Fruit fly (Drosophila melanogaster) whole organism, embryonic: Measurements from ENCODE around the gene mRpL28.

ENCODE experiments used
- Asciz ChIP-seq: fragments of 200-800 bp; sonication (Bioruptor generic); optimal IDR thresholded peaks from 2 replicates; lab custom pipeline; 2017; ENCODE audit warnings: missing biosample characterization, mild to moderate bottlenecking, missing genetic modification characterization, missing genetic modification reagents
- Bgb ChIP-seq: fragments of 200-800 bp; sonication (Bioruptor generic); IDR thresholded peaks from 2 replicates; pipeline ENCODE4 v1.3.6; 2022; ENCODE audit warnings: missing biosample characterization, missing genetic modification characterization; ENCODE audit not compliant: partially characterized antibody
- CG10267 ChIP-seq: fragments of 200-800 bp; sonication (Bioruptor generic); optimal IDR thresholded peaks from 2 replicates; lab custom pipeline; 2018; ENCODE audit warnings: missing biosample characterization, mild to moderate bottlenecking, missing genetic modification characterization, moderate library complexity
- CG10366 ChIP-seq: fragments of 200-800 bp; sonication (Bioruptor generic); IDR thresholded peaks from 2 replicates; pipeline ENCODE4 v1.3.6; 2022; ENCODE audit warnings: missing biosample characterization, missing genetic modification characterization
- CG10462 ChIP-seq: fragments of 200-800 bp; sonication (Bioruptor generic); optimal IDR thresholded peaks from 2 replicates; lab custom pipeline; 2016; ENCODE audit warnings: missing biosample characterization, missing genetic modification characterization
- CG12104 ChIP-seq: fragments of 200-800 bp; sonication (Bioruptor generic); optimal IDR thresholded peaks from 3 replicates; lab custom pipeline; 2016; ENCODE audit warnings: missing biosample characterization, missing genetic modification characterization
- CG12236 ChIP-seq: fragments of 200-800 bp; sonication (Bioruptor generic); optimal IDR thresholded peaks from 2 replicates; lab custom pipeline; 2016; ENCODE audit warnings: missing biosample characterization, missing genetic modification characterization
- CG12744 ChIP-seq: fragments of 200-800 bp; sonication (Bioruptor generic); optimal IDR thresholded peaks from 2 replicates; lab custom pipeline; 2016; ENCODE audit warnings: missing biosample characterization, missing genetic modification characterization
- CG15073 ChIP-seq: fragments of 200-800 bp; sonication (Bioruptor generic); optimal IDR thresholded peaks from 2 replicates; lab custom pipeline; 2016; ENCODE audit warnings: missing biosample characterization, missing genetic modification characterization
- CG15479 ChIP-seq: fragments of 200-800 bp; sonication (Bioruptor generic); optimal IDR thresholded peaks from 3 replicates; lab custom pipeline; 2019; ENCODE audit warnings: missing biosample characterization, mild to moderate bottlenecking, missing genetic modification characterization, moderate library complexity
- CG15601 ChIP-seq: fragments of 200-800 bp; sonication (Bioruptor generic); optimal IDR thresholded peaks from 3 replicates; lab custom pipeline; 2019; ENCODE audit warnings: missing biosample characterization, mild to moderate bottlenecking, missing genetic modification characterization, moderate library complexity
- CG18764 ChIP-seq: fragments of 200-800 bp; sonication (Bioruptor generic); optimal IDR thresholded peaks from 3 replicates; lab custom pipeline; 2016; ENCODE audit warnings: missing biosample characterization, missing genetic modification characterization
- CG2678 ChIP-seq: fragments of 200-800 bp; sonication (Bioruptor generic); optimal IDR thresholded peaks from 3 replicates; lab custom pipeline; 2019; ENCODE audit warnings: missing biosample characterization, mild to moderate bottlenecking, missing genetic modification characterization, moderate library complexity
- CG31441 ChIP-seq: fragments of 200-800 bp; sonication (Bioruptor generic); IDR thresholded peaks from 2 replicates; pipeline ENCODE4 v1.3.6; 2022; ENCODE audit warnings: missing biosample characterization, missing genetic modification characterization
- CG32767 ChIP-seq: fragments of 200-800 bp; sonication (Bioruptor generic); IDR thresholded peaks from 2 replicates; pipeline ENCODE4 v1.3.6; 2022; ENCODE audit warnings: missing biosample characterization, missing genetic modification characterization
- CG33213 ChIP-seq: fragments of 200-800 bp; sonication (Bioruptor generic); optimal IDR thresholded peaks from 3 replicates; lab custom pipeline; 2016; ENCODE audit warnings: missing biosample characterization, missing genetic modification characterization
- CG34376 ChIP-seq: fragments of 200-800 bp; sonication (Bioruptor generic); optimal IDR thresholded peaks from 2 replicates; lab custom pipeline; 2018; ENCODE audit warnings: missing biosample characterization, mild to moderate bottlenecking, missing genetic modification characterization
- CG34422 ChIP-seq: fragments of 200-800 bp; sonication (Bioruptor generic); IDR thresholded peaks from 3 replicates; pipeline ENCODE4 v1.3.6; 2022; ENCODE audit warnings: missing biosample characterization, missing genetic modification characterization
- CG3838 ChIP-seq: fragments of 200-800 bp; sonication (Bioruptor generic); optimal IDR thresholded peaks from 3 replicates; lab custom pipeline; 2016; ENCODE audit warnings: missing biosample characterization, missing genetic modification characterization
- CG4282 ChIP-seq: fragments of 200-800 bp; sonication (Bioruptor generic); optimal IDR thresholded peaks from 2 replicates; lab custom pipeline; 2016; ENCODE audit warnings: missing biosample characterization, missing genetic modification characterization
- CG4328 ChIP-seq: fragments of 200-800 bp; sonication (Bioruptor generic); optimal IDR thresholded peaks from 3 replicates; lab custom pipeline; 2017; ENCODE audit warnings: missing biosample characterization, missing genetic modification reagents, missing genetic modification characterization
- CG5953 ChIP-seq: fragments of 200-800 bp; sonication (Bioruptor generic); IDR thresholded peaks from 2 replicates; pipeline ENCODE4 v1.3.6; 2022; ENCODE audit warnings: missing biosample characterization, missing genetic modification characterization
- CG6683 ChIP-seq: fragments of 200-800 bp; sonication (Bioruptor generic); optimal IDR thresholded peaks from 2 replicates; lab custom pipeline; 2017; ENCODE audit warnings: missing biosample characterization, mild to moderate bottlenecking, missing genetic modification characterization, missing genetic modification reagents
- CG7556 ChIP-seq: fragments of 200-800 bp; sonication (Bioruptor generic); optimal IDR thresholded peaks from 2 replicates; lab custom pipeline; 2017; ENCODE audit warnings: missing biosample characterization, mild to moderate bottlenecking, missing genetic modification characterization
- CG7963 ChIP-seq: fragments of 200-800 bp; sonication (Bioruptor generic); IDR thresholded peaks from 3 replicates; pipeline ENCODE4 v1.3.6; 2022; ENCODE audit warnings: missing biosample characterization, missing genetic modification characterization; ENCODE audit not compliant: partially characterized antibody
- Dad ChIP-seq: fragments of 200-800 bp; sonication (Bioruptor generic); optimal IDR thresholded peaks from 3 replicates; lab custom pipeline; 2016; ENCODE audit warnings: missing biosample characterization, missing genetic modification characterization
- Dip2 ChIP-seq: fragments of 200-800 bp; sonication (Bioruptor generic); IDR thresholded peaks from 2 replicates; pipeline ENCODE4 v1.3.6; 2022; ENCODE audit warnings: missing biosample characterization, missing genetic modification characterization
- Drgx ChIP-seq: fragments of 200-800 bp; sonication (Bioruptor generic); IDR thresholded peaks from 2 replicates; pipeline ENCODE4 v1.3.6; 2022; ENCODE audit warnings: missing biosample characterization, missing genetic modification characterization
- Ets65A ChIP-seq: fragments of 200-800 bp; sonication (Bioruptor generic); peaks from one replicate; lab custom pipeline; 2016; ENCODE audit warnings: missing biosample characterization, missing genetic modification characterization
- Ets97D ChIP-seq: fragments of 200-800 bp; sonication (Bioruptor generic); optimal IDR thresholded peaks from 3 replicates; lab custom pipeline; 2016; ENCODE audit warnings: missing biosample characterization, missing genetic modification characterization
- H15 ChIP-seq: fragments of 200-800 bp; sonication (Bioruptor generic); IDR thresholded peaks from 3 replicates; pipeline ENCODE4 v1.3.6; 2022; ENCODE audit warnings: missing biosample characterization, missing genetic modification characterization
- HmgD ChIP-seq: fragments of 200-800 bp; sonication (Bioruptor generic); optimal IDR thresholded peaks from 3 replicates; lab custom pipeline; 2016; ENCODE audit warnings: missing biosample characterization, missing genetic modification characterization
- HmgZ ChIP-seq: fragments of 200-800 bp; sonication (Bioruptor generic); optimal IDR thresholded peaks from 2 replicates; lab custom pipeline; 2018; ENCODE audit warnings: missing biosample characterization, mild to moderate bottlenecking, missing genetic modification characterization
- Hmr ChIP-seq: fragments of 200-800 bp; sonication (Bioruptor generic); optimal IDR thresholded peaks from 3 replicates; lab custom pipeline; 2017; ENCODE audit warnings: mild to moderate bottlenecking, missing biosample characterization, missing genetic modification reagents, missing genetic modification characterization
- Hr3 ChIP-seq: fragments of 200-800 bp; sonication (Bioruptor generic); optimal IDR thresholded peaks from 3 replicates; lab custom pipeline; 2016; ENCODE audit warnings: missing biosample characterization, missing genetic modification characterization
- Rfx ChIP-seq: fragments of 200-800 bp; sonication (Bioruptor generic); IDR thresholded peaks from 2 replicates; pipeline ENCODE4 v1.3.6; 2022; ENCODE audit warnings: missing biosample characterization, missing genetic modification characterization
- ato ChIP-seq: fragments of 200-800 bp; sonication (Bioruptor generic); IDR thresholded peaks from 2 replicates; pipeline ENCODE4 v1.3.6; 2022; ENCODE audit warnings: missing biosample characterization, missing genetic modification characterization; ENCODE audit not compliant: partially characterized antibody
- chinmo ChIP-seq: fragments of 200-800 bp; sonication (Bioruptor generic); IDR thresholded peaks from 4 replicates; pipeline ENCODE4 v1.3.6; 2022; ENCODE audit warnings: missing biosample characterization, missing genetic modification characterization; ENCODE audit not compliant: partially characterized antibody
- ci ChIP-seq: fragments of 200-800 bp; sonication (Bioruptor generic); IDR thresholded peaks from 3 replicates; pipeline ENCODE4 v1.3.6; 2022; ENCODE audit warnings: missing biosample characterization, missing genetic modification characterization
- dan ChIP-seq: fragments of 200-800 bp; sonication (Bioruptor generic); IDR thresholded peaks from 2 replicates; pipeline ENCODE4 v1.3.6; 2022; ENCODE audit warnings: missing biosample characterization, missing genetic modification characterization
- dimm ChIP-seq: fragments of 200-800 bp; sonication (Bioruptor generic); IDR thresholded peaks from 2 replicates; pipeline ENCODE4 v1.3.6; 2022; ENCODE audit warnings: missing biosample characterization, missing genetic modification characterization
- eve ChIP-seq, 2 experiments: fragments of >200 bp; optimal IDR thresholded peaks; 2 replicates each; lab custom pipeline; 2017; ENCODE audit warnings: missing biosample characterization in 2 of 2, missing genetic modification characterization in 2 of 2
- kay ChIP-seq: fragments of 200-800 bp; sonication (Bioruptor generic); optimal IDR thresholded peaks from 2 replicates; lab custom pipeline; 2016; ENCODE audit warnings: missing biosample characterization, missing genetic modification characterization
- ken ChIP-seq: fragments of 200-800 bp; sonication (Bioruptor generic); IDR thresholded peaks from 3 replicates; pipeline ENCODE4 v1.3.6; 2022; ENCODE audit warnings: missing biosample characterization, missing genetic modification characterization
- lab ChIP-seq: fragments of 200-800 bp; sonication (Bioruptor generic); optimal IDR thresholded peaks from 3 replicates; lab custom pipeline; 2017; ENCODE audit warnings: missing biosample characterization, missing genetic modification characterization, mild to moderate bottlenecking, moderate library complexity, missing genetic modification reagents
- nerfin-1 ChIP-seq: fragments of 200-800 bp; sonication (Bioruptor generic); optimal IDR thresholded peaks from 3 replicates; lab custom pipeline; 2019; ENCODE audit warnings: missing biosample characterization, mild to moderate bottlenecking, missing genetic modification characterization, moderate library complexity
- phol ChIP-seq: fragments of 200-800 bp; sonication (Bioruptor generic); optimal IDR thresholded peaks from 3 replicates; lab custom pipeline; 2018; ENCODE audit warnings: missing biosample characterization, mild to moderate bottlenecking, missing genetic modification characterization, moderate library complexity
- tgo ChIP-seq: fragments of 200-800 bp; sonication (Bioruptor generic); IDR thresholded peaks from 3 replicates; pipeline ENCODE4 v1.3.6; 2022; ENCODE audit warnings: missing biosample characterization, missing genetic modification characterization
- twi ChIP-seq: fragments of 200-800 bp; optimal IDR thresholded peaks from 2 replicates; lab custom pipeline; 2019; ENCODE audit warnings: missing biosample characterization, mild to moderate bottlenecking, missing genetic modification characterization, moderate library complexity
- zen2 ChIP-seq: fragments of 200-800 bp; sonication (Bioruptor generic); IDR thresholded peaks from 3 replicates; pipeline ENCODE4 v1.3.6; 2022; ENCODE audit warnings: missing biosample characterization, missing genetic modification characterization; ENCODE audit not compliant: partially characterized antibody

Gene mRpL28

dm6 chr2L:5000287-5000871 is 26.6 kb downstream of the mRpL28 start (continued):
- 0 out of 3 replicates have a peak, but pooled peaks have one; percentile 45 for TF ChIP-seq H15
- peak; percentile 67 for TF ChIP-seq CG4328 (GFP tag; lab: Kevin White, UChicago)
- peak; percentile 93 for TF ChIP-seq Ets65A
- TF ChIP-seq Dad (GFP tag; lab: Kevin White, UChicago), result peak; percentile 53
- TF ChIP-seq ken (GFP tag; lab: Robert Waterston, UW), result peak; percentile 51; the same call in 2 of the 3 replicates
- peak; percentile 16 for TF ChIP-seq Ets97D (GFP tag; lab: Kevin White, UChicago)
- TF ChIP-seq CG10366 (GFP tag; lab: Robert Waterston, UW), result peak; percentile 75
- TF ChIP-seq Bgb (GFP tag; lab: Robert Waterston, UW), result no peak
- TF ChIP-seq CG7963, result no peak
- TF ChIP-seq zen2 (GFP tag; lab: Robert Waterston, UW), result no peak
- peak; percentile 87 for TF ChIP-seq Hmr (GFP tag; lab: Kevin White, UChicago)
- TF ChIP-seq CG34376, result peak; percentile 75
- peak; percentile 63 for TF ChIP-seq CG12236 (GFP tag; lab: Kevin White, UChicago)
- peak; percentile 56 for TF ChIP-seq kay (GFP tag; lab: Kevin White, UChicago)
- peak; percentile 69 for TF ChIP-seq HmgD
- TF ChIP-seq CG12744 (GFP tag; lab: Kevin White, UChicago), result peak; percentile 75
- peak; percentile 81 for TF ChIP-seq Rfx (GFP tag; lab: Robert Waterston, UW)
- TF ChIP-seq dan, result no peak
- peak; percentile 53; the same call in 1 of the 2 replicates for TF ChIP-seq CG5953 (GFP tag; lab: Robert Waterston, UW)
- TF ChIP-seq twi (tag; lab: Kevin White, UChicago), result peak; percentile 89
- peak; percentile 75 for TF ChIP-seq Drgx (GFP tag; lab: Robert Waterston, UW)
- peak; percentile 51 for TF ChIP-seq CG15479 (GFP tag; lab: Kevin White, UChicago)
- TF ChIP-seq CG32767, result peak; percentile 82
- TF ChIP-seq CG12104, result peak; percentile 73
- peak; percentile 38 for TF ChIP-seq CG3838 (GFP tag; lab: Kevin White, UChicago)
- peak; percentile 83 for TF ChIP-seq CG10267 (tag; lab: Kevin White, UChicago)
- peak; percentile 67 for TF ChIP-seq dimm
- TF ChIP-seq CG33213 (GFP tag; lab: Kevin White, UChicago), result peak; percentile 65
- TF ChIP-seq Asciz (GFP tag; lab: Kevin White, UChicago), result peak; percentile 59
- TF ChIP-seq HmgZ, result peak; percentile 80
- peak; percentile 87 for TF ChIP-seq CG31441 (GFP tag; lab: Robert Waterston, UW)
- peak; percentile 68 for TF ChIP-seq Hr3 (GFP tag; lab: Kevin White, UChicago)
- peak; percentile 75 for TF ChIP-seq nerfin-1 (tag; lab: Kevin White, UChicago)
- peak; percentile 84 for TF ChIP-seq phol (tag; lab: Kevin White, UChicago)
- TF ChIP-seq eve (GFP tag; optimal IDR thresholded peaks at IDR 0.05; lab: Kevin White, UChicago), result peak in 1 of 2 experiments; percentile 85
- peak; percentile 79 for TF ChIP-seq CG15601
- no peak for TF ChIP-seq ato (GFP tag; lab: Robert Waterston, UW)
- peak; percentile 72; the same call in 1 of the 4 replicates for TF ChIP-seq chinmo (GFP tag; lab: Robert Waterston, UW)
- peak; percentile 75; the same call in 2 of the 3 replicates for TF ChIP-seq CG34422 (GFP tag; lab: Robert Waterston, UW)
- no peak for TF ChIP-seq CG15073 (GFP tag; lab: Kevin White, UChicago)
- TF ChIP-seq CG6683, result peak; percentile 62
- peak; percentile 34 for TF ChIP-seq CG18764 (GFP tag; lab: Kevin White, UChicago)
- peak; percentile 84 for TF ChIP-seq ci (GFP tag; lab: Robert Waterston, UW)
- no peak for TF ChIP-seq Dip2 (GFP tag; lab: Robert Waterston, UW)
- peak; percentile 69 for TF ChIP-seq CG10462 (GFP tag; lab: Kevin White, UChicago)
- peak; percentile 92 for TF ChIP-seq CG7556 (GFP tag; lab: Kevin White, UChicago)
- TF ChIP-seq tgo, result peak; percentile 75
- no peak for TF ChIP-seq CG4282 (GFP tag; lab: Kevin White, UChicago)
- peak; percentile 90 for TF ChIP-seq CG2678 (tag; lab: Kevin White, UChicago)
- peak; percentile 85 for TF ChIP-seq lab (GFP tag; lab: Kevin White, UChicago)
